Worm (Caenorhabditis elegans) whole organism, mixed stage, embryonic: ENCODE measurements around the gene daf-15.

Experiments
- lsy-2 ChIP-seq: fragments of 150-350 bp; optimal IDR thresholded peaks from 2 replicates; lab custom pipeline; 2014; ENCODE audit warnings: missing biosample characterization, missing genetic modification characterization
- snpc-4 ChIP-seq: fragments of 150-350 bp; optimal IDR thresholded peaks from 2 replicates; lab custom pipeline; 2014; ENCODE audit warnings: missing biosample characterization, missing genetic modification characterization

ce11 chrIV:9432327-9432726, 46.3 kb downstream of the daf-15 start:
- TF ChIP-seq lsy-2 (no peak), snpc-4 (tag; lab: Kevin White, UChicago) (no peak)
